Worm (Caenorhabditis elegans) whole organism, dauer: ENCODE data around the gene rpb-11.

Experiments used
- unc-62 ChIP-seq: sonication (generic microtip); optimal IDR thresholded peaks from 2 replicates; lab custom pipeline; 2017; ENCODE audit warnings: missing biosample characterization, missing genetic modification reagents, missing genetic modification characterization

Gene rpb-11

DNA sequence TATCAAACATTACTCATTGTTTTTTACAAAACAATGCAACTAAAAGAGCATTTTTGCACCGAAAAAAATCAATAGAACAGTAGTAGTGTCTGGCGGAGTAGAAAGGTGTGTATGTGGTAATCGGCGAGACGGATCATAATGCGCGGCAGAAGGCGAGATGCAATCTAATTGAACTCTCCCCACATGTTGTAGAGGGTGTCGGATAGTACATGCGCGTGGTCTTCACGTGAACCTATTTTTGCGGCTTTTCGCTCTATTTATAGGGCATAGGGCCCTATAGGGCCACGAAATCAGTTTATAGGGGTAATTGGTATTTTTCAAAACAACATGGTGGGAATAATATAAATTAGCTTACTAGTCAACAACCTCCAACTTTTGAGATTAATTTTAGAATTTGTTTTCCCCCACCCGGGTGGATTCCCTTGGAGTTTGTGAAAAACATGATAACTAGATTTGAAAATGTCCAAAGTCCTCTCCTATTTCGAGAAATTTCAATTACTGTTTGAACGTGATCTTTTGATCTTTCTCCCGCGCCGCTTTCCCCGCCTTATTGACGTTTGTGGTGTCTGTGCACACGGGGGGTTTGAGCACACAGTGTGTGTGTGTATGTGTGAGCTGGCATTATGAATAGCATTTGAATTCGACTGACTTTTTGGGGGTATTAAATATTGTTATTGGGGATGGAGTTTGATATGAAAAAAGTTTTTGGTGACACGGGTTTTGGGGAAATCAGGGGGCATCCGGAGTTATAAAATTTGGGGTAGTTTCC, 16.9 kb upstream of the rpb-11 start:
- no peak for TF ChIP-seq unc-62 (GFP tag; lab: Kevin White, UChicago)

DNA sequence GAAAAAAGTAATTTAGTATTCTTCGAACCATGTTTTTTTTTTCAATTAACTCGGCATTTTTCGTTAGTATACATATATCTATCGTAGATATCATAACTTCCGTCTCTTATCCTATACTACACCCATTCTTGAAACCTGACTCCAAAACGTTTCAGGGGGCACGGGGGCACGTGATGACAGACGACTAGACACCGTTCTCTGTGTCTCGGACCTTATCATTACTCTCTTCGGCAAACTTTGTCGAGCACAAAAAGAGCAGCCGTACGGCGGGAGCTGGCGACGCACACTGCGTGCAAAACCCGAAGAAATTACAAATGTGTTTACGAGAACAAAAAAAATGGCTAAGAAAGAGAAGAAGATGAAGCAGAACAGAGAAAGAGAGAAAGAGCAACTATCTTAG, 15.7 kb upstream of the rpb-11 start:
- no peak for TF ChIP-seq unc-62 (GFP tag; lab: Kevin White, UChicago)

DNA sequence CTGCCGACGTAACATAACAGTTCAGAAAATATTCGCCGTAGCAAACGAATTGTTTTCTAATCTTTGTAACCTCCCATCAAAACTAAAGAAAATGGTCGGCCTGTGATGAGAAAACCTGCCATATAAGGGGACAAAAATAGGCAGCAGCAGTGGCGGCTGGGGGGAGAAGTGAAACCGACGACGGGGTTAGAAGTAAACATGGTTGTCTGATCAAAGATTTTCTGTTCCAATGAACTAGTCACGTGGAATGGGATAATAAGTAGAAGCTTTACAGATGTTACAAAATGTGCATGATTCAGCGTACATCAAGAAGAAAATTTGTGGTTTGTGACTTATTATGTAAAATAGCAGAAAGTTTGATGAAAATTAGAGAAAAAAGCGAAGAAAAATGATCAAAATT, 14.7 kb upstream of the rpb-11 start:
- TF ChIP-seq unc-62 (GFP tag; lab: Kevin White, UChicago): no peak

DNA sequence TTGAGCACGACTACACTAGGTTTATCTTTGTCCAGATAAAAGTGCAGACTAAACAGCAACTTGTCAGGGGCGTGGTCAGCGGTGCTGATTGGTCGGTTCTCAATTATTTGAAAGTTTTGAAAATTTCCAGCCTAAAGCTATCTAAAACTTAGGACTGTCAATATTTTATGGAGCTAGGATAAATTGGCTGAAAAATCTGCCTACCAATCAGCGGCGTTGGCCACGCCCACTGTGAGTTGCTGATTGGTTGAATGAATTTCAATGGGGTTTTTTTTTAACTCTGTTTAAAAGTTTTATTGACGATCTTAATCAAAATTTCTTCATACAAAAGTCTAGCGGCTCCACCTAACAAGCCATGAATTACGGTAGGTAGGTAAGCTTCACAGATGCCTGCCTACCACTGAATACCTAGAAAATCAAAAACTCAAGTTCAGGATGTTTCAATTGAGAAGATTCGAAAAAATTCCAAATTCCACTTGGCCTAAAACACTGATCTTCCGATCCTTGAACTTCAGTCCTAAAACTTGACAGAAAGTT, 13.9 kb upstream of the rpb-11 start:
- no peak for TF ChIP-seq unc-62 (GFP tag; lab: Kevin White, UChicago)

DNA sequence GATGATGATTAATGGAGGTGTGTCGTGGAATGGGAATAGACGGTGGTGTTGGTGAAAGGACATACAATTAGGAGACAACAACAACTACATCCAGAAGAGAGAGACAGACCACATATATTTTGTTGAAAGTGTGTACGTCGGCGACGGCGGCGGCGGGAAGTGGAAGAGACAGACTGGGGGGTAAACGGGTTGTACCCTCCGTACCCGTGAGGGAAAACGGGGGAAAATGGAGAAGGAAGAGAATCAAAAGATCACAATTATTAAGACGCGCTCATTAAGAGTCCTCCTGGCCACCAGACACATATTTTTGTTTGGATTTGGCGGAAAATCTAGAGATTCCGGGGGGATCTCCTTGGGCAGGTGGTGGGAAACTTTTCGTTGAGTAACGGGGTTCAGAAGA, 13.4 kb upstream of the rpb-11 start:
- TF ChIP-seq unc-62 (GFP tag; lab: Kevin White, UChicago): no peak

DNA sequence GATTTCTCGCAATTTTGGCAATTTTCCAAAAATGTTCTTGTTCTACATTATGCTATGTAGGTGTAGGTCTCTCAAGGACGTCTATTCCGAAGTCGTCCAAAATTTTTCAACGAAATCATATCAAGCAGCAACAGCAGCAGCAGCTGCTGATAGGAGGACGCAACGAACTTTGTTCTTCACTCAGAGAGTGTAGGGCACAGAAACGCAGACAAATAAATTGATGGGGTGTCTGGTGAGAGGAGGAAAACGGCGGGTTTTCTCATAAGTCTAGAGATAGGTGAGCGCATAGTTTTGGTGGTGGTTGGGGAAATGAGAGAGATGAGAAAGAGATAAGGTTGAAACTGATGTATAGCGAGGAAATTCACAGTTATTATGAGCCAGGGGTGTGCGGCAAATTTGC, 10.8 kb upstream of the rpb-11 start:
- no peak for TF ChIP-seq unc-62 (GFP tag; lab: Kevin White, UChicago)

DNA sequence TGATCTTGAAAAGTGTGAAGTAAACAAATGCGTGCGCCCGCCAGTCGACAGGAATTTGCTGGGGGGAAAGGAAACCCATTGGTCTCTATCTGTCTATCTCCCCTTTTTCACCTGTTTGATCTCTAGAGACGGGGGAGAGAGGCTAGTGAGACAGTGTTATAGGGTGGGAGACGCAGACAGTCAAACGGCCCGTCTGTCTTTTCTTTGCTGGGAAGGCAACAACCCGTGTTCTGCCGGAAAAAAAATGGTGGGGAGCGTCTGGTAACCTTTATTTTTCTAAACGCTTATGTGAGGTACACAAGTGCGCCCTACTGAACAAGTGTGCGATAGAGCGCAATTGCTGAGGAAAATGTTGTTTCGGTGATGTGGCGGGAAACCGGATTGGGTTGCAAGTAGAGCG, 9.4 kb upstream of the rpb-11 start:
- TF ChIP-seq unc-62 (GFP tag; lab: Kevin White, UChicago): no peak

DNA sequence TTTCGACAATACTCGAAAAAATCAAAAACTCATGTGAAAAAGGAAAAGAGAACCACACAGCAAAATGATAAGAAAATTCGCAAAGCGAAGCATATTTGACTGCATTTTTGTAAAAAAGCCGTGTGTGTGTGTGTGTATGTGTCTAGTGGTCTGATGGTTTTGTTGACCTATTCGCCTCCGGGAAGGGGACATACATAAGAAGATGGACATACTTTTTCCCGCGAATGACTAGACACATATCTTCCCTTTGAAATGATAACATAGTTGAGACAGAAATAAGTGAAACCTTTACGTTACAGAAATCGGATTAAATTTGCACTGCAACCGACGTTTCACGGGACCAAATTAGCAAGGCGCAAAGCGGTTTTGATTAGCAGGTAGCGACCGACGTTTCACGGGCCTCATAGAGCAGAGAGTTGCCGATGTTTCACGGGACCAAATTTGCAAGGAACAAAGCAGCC, 8.4 kb upstream of the rpb-11 start:
- TF ChIP-seq unc-62 (GFP tag; lab: Kevin White, UChicago): no peak

DNA sequence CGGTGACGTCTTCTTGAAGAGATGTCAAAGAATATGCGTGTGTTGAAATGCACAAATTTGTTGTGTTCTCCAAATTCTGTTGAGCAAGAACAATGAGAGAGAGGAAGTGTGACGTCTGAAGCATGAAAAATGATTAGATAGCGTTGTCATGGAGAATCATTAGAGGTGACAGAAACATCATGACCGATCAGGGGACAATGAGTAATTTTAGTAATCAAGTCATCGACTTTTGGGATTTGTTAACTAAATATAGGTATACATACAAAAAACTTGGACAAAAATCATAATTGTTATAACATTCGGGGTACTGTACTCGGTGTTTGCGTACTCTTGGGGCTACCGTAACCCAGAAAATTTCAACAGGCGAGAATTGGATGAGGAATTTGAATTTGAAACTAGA, 7.7 kb upstream of the rpb-11 start, which contains the start of gene daf-5:
TSS of gene daf-5 (minus strand) at position 101 of the 400 bp plus-strand sequence.
- TF ChIP-seq unc-62 (GFP tag; lab: Kevin White, UChicago): no peak

DNA sequence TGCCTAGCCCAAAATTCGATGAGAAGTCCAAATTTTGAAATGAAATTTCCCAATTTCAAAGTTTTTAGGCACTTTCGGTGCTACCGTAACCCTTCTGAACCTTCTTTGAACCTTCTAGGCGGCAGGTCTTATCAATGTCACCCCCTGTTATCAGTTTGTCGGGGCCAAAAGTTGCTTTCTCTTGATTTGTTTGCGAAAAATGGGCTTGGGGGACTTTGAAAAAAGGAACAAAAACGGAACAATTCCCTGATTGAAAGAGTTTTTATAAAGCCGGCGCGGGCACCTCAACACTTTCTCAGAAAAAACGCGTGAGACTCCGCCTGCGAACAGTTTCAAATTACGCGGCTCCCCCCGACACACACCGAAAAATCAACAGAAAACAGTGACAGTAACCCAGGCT, 6.7 kb upstream of the rpb-11 start:
- TF ChIP-seq unc-62 (GFP tag; lab: Kevin White, UChicago): no peak

DNA sequence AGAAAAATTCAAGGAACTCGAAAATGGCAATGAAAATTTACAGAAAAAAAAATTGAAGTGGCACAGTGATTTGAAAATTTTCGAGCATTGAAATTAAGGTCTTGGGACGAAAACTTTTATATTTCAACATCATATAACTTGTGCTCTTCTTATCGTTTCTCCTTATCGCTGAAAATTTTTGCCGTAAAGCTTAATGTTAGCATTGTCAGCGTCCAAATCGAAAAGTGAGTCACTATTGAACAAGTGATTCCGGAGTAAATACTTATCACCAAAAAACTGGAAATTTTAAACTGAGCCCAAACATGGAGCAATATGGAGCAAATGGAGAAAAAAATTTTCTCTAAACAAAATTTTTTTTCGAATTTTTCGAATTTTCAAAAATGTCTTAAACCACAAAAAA, 4.2 kb upstream of the rpb-11 start:
- TF ChIP-seq unc-62 (GFP tag; lab: Kevin White, UChicago): no peak

DNA sequence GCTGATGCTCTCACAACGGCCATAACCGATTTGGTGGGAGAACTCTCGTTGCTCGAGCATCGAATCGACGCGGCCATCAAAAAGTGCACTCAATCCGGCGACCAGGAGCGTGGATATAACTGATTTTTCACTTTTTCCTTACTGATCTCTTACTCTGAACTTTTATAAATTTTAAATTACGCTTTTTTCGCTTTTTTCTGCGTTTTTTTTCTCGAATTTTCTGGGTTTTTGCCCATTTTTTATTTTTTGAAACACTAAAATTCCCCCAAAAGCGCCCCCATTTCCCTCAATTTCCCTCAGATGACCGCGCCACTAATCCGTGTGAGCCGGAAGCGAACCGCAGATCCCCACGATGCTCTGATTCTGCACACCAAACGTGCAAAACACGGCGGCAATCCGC, 554 bp downstream of the rpb-11 start, which contains the start of gene W01G7.4:
TSS of gene W01G7.4 (plus strand) at position 301 of the 400 bp plus-strand sequence.
- no peak for TF ChIP-seq unc-62 (GFP tag; lab: Kevin White, UChicago)

DNA sequence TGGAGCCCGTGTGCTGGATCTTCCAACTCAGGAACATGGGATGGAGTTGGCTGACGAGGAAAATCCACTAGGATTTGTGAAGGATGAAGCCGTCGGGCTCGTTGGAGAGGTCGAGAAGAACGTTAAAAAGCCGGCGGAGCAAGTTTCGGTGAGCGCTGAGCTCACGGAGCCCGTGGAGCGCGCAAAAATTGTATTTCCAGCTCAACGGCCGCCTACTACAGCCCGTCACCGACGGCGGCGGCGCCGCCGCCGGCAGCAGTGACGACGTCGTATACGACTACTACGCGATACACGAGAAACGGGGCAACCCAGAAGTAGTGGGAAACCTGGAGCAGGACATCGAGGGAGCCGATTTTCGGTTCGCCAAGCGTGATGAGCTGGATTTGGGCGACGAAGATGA, 1.0 kb downstream of the rpb-11 start:
- TF ChIP-seq unc-62 (GFP tag; lab: Kevin White, UChicago): no peak

DNA sequence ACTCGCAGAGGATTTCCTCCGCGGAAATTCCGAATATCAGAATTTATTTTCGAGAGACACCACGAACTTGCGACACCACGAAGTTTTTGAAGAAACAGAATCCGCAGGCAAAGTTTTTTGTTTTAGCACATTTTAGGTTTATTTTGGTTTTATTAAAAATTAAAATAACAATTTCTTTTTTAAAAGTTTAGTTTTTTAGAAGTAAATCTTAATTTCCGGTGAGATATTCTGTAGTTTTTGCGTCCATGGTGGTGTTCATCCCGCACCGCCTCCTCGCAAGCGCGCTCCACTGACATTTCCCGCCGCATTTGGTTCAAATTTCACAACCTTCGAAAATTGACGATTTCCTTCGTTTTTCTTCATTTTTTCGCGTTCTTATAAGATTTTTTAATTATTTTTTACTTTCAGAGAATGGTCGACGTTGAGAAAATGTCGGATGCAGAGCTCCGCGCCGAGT, 3.2 kb downstream of the rpb-11 start, which contains the start of gene lem-2:
TSS of gene lem-2 (plus strand) at position 407 of the 457 bp plus-strand sequence.
- no peak for TF ChIP-seq unc-62 (GFP tag; lab: Kevin White, UChicago)

DNA sequence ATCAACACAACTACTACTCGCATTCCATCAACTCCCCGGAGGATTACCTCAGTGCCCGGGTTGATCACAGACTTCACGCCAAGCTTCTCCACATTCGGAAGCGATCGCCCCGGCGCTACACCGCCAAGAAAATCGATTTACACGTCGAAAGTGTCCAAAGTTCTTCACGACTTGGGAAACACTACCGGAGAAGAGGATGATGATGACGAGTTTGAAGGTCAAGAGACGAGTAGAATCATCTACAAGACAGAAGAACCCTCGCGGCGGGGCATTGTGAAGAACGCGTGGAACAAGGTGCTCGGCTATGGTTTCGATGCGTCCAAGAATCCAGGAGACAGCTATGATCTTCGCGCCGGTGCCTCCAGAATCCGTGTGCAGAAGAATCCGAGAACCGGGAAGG, 4.2 kb downstream of the rpb-11 start:
- no peak for TF ChIP-seq unc-62 (GFP tag; lab: Kevin White, UChicago)

DNA sequence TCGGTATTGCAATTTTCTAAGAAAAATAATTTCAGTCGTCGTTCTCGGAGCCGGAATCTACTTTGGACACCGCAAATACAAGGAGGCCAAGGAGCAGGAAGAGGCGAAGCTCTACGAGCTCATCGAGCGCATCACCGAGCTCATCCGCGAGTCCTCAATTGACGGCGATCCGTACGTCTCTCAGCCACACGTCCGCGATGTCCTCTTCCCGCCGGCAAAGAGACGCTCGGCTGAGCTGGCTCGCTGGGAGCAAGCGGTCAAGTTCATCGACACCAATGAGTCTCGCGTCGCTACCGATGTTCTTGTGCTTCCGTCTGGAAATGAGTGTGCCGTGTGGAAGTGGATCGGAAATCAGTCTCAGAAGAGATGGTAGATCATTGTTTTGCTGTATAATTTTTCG, 5.6 kb downstream of the rpb-11 start:
- no peak for TF ChIP-seq unc-62 (GFP tag; lab: Kevin White, UChicago)

DNA sequence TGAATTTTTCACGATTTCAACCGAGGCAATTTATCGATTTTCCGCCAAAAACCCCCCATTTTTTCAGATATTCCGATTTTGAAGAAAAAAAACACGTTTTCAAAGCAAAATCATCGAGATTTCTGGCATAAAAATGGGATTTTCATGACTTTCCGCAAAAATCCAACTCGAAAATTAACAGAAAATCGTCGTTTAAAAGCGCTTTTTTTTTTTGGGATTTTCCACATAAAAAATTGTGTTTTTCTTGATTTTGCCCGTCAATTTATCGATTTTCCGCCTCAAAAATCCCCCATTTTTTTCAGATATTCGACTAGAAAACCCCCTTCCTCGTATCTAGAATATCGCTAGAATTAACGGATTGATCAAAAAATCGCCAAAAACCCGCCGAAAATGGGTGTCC, 8.7 kb downstream of the rpb-11 start, which contains the start of gene xrn-1:
TSS of gene xrn-1 (plus strand) at position 301 of the 400 bp plus-strand sequence.
- TF ChIP-seq unc-62 (GFP tag; lab: Kevin White, UChicago): no peak
